Worm (Caenorhabditis elegans): Measurements from ENCODE around the gene pdl-1.

- TF ChIP-seq cebp-1 (GFP tag; IDR thresholded peaks at IDR 0.05), result no peak
- no peak for TF ChIP-seq cebp-1 (tag; optimal IDR thresholded peaks at IDR 0.05)
- no peak for TF ChIP-seq sea-2 (GFP tag; IDR thresholded peaks at IDR 0.05)
- TF ChIP-seq nhr-27 (tag; optimal IDR thresholded peaks at IDR 0.05), result no peak
- TF ChIP-seq dox-1 (GFP tag; IDR thresholded peaks at IDR 0.05), result no peak
- no peak for TF ChIP-seq F55B11.4 (tag; optimal IDR thresholded peaks at IDR 0.05; ENCODE audit: borderline replicate concordance, insufficient read depth)
- no peak for TF ChIP-seq F57C9.4 (tag; optimal IDR thresholded peaks at IDR 0.05)
- TF ChIP-seq Y53F4B.3 (GFP tag; IDR thresholded peaks at IDR 0.05), result no peak
- TF ChIP-seq hsf-1 (GFP tag; IDR thresholded peaks at IDR 0.05), result no peak
- TF ChIP-seq ceh-91 (GFP tag; IDR thresholded peaks at IDR 0.05), result no peak
Observed at ce11 chrII:7196040-7196439, 12.4 kb downstream of the pdl-1 start, which contains the start of gene maoc-1.

All from whole organism, young adult.